In the genomic region with DNA sequence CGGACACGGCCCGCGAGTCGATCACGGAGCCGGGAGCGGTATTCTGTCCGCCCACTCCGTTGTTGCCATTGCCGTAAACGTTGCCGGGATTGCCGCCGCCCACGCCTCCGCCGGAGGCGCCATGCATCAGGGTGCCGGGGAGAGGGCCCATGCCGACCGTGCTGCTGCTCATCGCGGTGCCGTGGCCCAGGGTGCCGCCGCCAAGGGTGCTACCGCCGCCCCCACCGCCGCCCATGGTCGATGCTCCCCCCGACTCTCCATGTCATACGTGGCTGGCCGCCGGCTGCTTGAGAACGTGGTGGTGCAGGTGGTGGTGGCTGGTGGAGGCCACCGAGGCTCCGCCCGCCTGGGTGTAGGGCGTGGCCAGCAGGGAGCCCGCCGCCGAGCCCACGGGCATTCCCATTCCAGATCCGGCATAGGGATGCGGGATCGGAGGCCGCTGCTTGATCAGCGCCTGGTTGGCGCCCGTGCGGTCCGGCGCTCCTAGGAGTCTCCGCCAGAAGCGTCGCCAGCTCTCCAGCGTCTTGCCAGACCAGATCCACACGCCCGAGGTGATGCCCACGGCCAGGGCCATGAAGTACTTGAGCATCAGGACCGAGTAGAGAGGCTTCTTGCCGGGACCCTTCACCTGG, we compare ENCODE assay signal across 2 fruit fly cellular contexts.
TF ChIP-seq lines count a peak whose summit lies in the region.

No protein-coding gene starts in this region.

- no peak for TF ChIP-seq CTCF in whole organism, embryonic (GFP tag; optimal IDR thresholded peaks at IDR 0.05; lab: Kevin White, UChicago)

TF ChIP-seq in whole organism, embryonic, 481 proteins besides CTCF, POLR2A, EP300 and RAD21:
- TF ChIP-seq cad (GFP tag; optimal IDR thresholded peaks at IDR 0.05; lab: Kevin White, UChicago): no peak
- peak; percentile 74 for TF ChIP-seq Hr39 (optimal IDR thresholded peaks at IDR 0.05; lab: Kevin White, UChicago)
- peak; percentile 26 for TF ChIP-seq sens (GFP tag; lab: Kevin White, UChicago)
- 0 out of 4 replicates have a peak, but pooled peaks have one; percentile 31 for TF ChIP-seq chinmo (GFP tag; IDR thresholded peaks at IDR 0.05; lab: Robert Waterston, UW; ENCODE audit: partially characterized antibody)
- TF ChIP-seq row (GFP tag; IDR thresholded peaks at IDR 0.05; lab: Robert Waterston, UW): no peak
- TF ChIP-seq Ets65A (GFP tag; lab: Kevin White, UChicago): peak; percentile 81

TF ChIP-seq in whole organism, wandering third instar larva, 38 proteins besides CTCF, POLR2A, EP300 and RAD21:
- TF ChIP-seq Dfd (GFP tag; optimal IDR thresholded peaks at IDR 0.05; lab: Kevin White, UChicago) (peak; percentile 98), Dif (GFP tag; optimal IDR thresholded peaks at IDR 0.05; lab: Kevin White, UChicago; ENCODE audit: partially characterized antibody) (no peak), jim (GFP tag; optimal IDR thresholded peaks at IDR 0.05; lab: Kevin White, UChicago) (no peak), Abd-B (GFP tag; optimal IDR thresholded peaks at IDR 0.05; lab: Kevin White, UChicago) (no peak)

Comparison
In these comparisons a context has a peak if more than half of its experiments do, and no peak if none do; other contexts are left out.
1. Of the 10 proteins assayed by ChIP-seq in both whole organism, embryonic and whole organism, wandering third instar larva: peak only in whole organism, embryonic: none; only in whole organism, wandering third instar larva: Dfd; in both: none; in neither: 9.